Fruit fly (Drosophila melanogaster) whole organism, embryonic: ENCODE measurements around the gene CG2003.

Source experiments
- Atf-2 ChIP-seq: fragments of 200-800 bp; sonication (Bioruptor generic); optimal IDR thresholded peaks from 2 replicates; lab custom pipeline; 2016; ENCODE audit warnings: missing biosample characterization, missing genetic modification characterization
- h ChIP-seq: fragments of >200 bp; optimal IDR thresholded peaks from 2 replicates; lab custom pipeline; 2017
- pan ChIP-seq, 4 experiments: fragments of >200 bp in 3 of 4; fragments of 200-800 bp in 1 of 4; sonication (Bioruptor generic) in 1 of 4; optimal IDR thresholded peaks in 3 of 4; IDR thresholded peaks in 1 of 4; 2 replicates each; pipeline versions ENCODE4 v1.3.6 to Lab custom; 2017 to 2022; ENCODE audit warnings: missing biosample characterization in 2 of 4, missing genetic modification characterization in 2 of 4, mixed read lengths in 1 of 4

dm6 chr3R:31928439-31928838 lies 49.5 kb upstream of the CG2003 start:
- TF ChIP-seq h (lab: Kevin White, UChicago) (no peak), Atf-2 (GFP tag; lab: Kevin White, UChicago) (no peak), pan (optimal IDR thresholded peaks at IDR 0.05; lab: Kevin White, UChicago) (no peak), pan (GFP tag; optimal IDR thresholded peaks at IDR 0.05 in 1 of 2, IDR thresholded peaks at IDR 0.05 in 1 of 2) (no peak)
